Fruit fly (Drosophila melanogaster) whole organism, embryonic: Measurements from ENCODE around the gene Nf1.

ENCODE experiments used
- Abd-B ChIP-seq: fragments of 200-800 bp; sonication (Bioruptor generic); optimal IDR thresholded peaks from 2 replicates; lab custom pipeline; 2018; ENCODE audit warnings: missing biosample characterization, mild to moderate bottlenecking, missing genetic modification characterization, moderate library complexity
- Atf3 ChIP-seq: fragments of 200-800 bp; sonication (Bioruptor generic); optimal IDR thresholded peaks from 3 replicates; lab custom pipeline; 2016; ENCODE audit warnings: missing biosample characterization, missing genetic modification characterization
- C15 ChIP-seq: fragments of 200-800 bp; sonication (Bioruptor generic); IDR thresholded peaks from 3 replicates; pipeline ENCODE4 v1.3.6; 2022; ENCODE audit warnings: missing biosample characterization, missing genetic modification characterization
- CG1024 ChIP-seq: fragments of 200-800 bp; sonication (Bioruptor generic); IDR thresholded peaks from 2 replicates; pipeline ENCODE4 v1.3.6; 2022; ENCODE audit warnings: missing biosample characterization, missing genetic modification characterization
- CG10654 ChIP-seq: fragments of 200-800 bp; sonication (Bioruptor generic); optimal IDR thresholded peaks from 2 replicates; lab custom pipeline; 2016; ENCODE audit warnings: missing biosample characterization, missing genetic modification characterization
- CG11247 ChIP-seq: fragments of 200-800 bp; sonication (Bioruptor generic); IDR thresholded peaks from 2 replicates; pipeline ENCODE4 v1.3.6; 2022; ENCODE audit warnings: missing biosample characterization, missing genetic modification characterization
- CG12219 ChIP-seq: fragments of 200-800 bp; sonication (Bioruptor generic); optimal IDR thresholded peaks from 3 replicates; lab custom pipeline; 2018; ENCODE audit warnings: missing biosample characterization, mild to moderate bottlenecking, missing genetic modification characterization
- CG13775 ChIP-seq: fragments of 200-800 bp; sonication (Bioruptor generic); optimal IDR thresholded peaks from 3 replicates; lab custom pipeline; 2017; ENCODE audit warnings: missing biosample characterization, mild to moderate bottlenecking, missing genetic modification characterization
- CG15479 ChIP-seq: fragments of 200-800 bp; sonication (Bioruptor generic); optimal IDR thresholded peaks from 3 replicates; lab custom pipeline; 2019; ENCODE audit warnings: missing biosample characterization, mild to moderate bottlenecking, missing genetic modification characterization, moderate library complexity
- CG16863 ChIP-seq: fragments of 200-800 bp; sonication (Bioruptor generic); optimal IDR thresholded peaks from 3 replicates; lab custom pipeline; 2016; ENCODE audit warnings: missing biosample characterization, missing genetic modification characterization
- CG17802 ChIP-seq: fragments of 200-800 bp; sonication (Bioruptor generic); optimal IDR thresholded peaks from 2 replicates; lab custom pipeline; 2018; ENCODE audit warnings: missing biosample characterization, mild to moderate bottlenecking, missing genetic modification characterization, moderate library complexity
- CG17912 ChIP-seq: fragments of 200-800 bp; sonication (Bioruptor generic); optimal IDR thresholded peaks from 2 replicates; lab custom pipeline; 2018; ENCODE audit warnings: missing biosample characterization, mild to moderate bottlenecking, missing genetic modification characterization
- CG18599 ChIP-seq: fragments of 200-800 bp; sonication (Bioruptor generic); optimal IDR thresholded peaks from 3 replicates; lab custom pipeline; 2017; ENCODE audit warnings: missing biosample characterization, missing genetic modification characterization, mild to moderate bottlenecking, moderate library complexity, missing genetic modification reagents
- CG2116 ChIP-seq: fragments of 200-800 bp; sonication (Bioruptor generic); optimal IDR thresholded peaks from 3 replicates; lab custom pipeline; 2018; ENCODE audit warnings: missing biosample characterization, mild to moderate bottlenecking, missing genetic modification characterization
- CG2889 ChIP-seq: fragments of 200-800 bp; sonication (Bioruptor generic); IDR thresholded peaks from 3 replicates; pipeline ENCODE4 v1.3.6; 2022; ENCODE audit warnings: missing biosample characterization, missing genetic modification characterization
- CG42726 ChIP-seq: fragments of 200-800 bp; sonication (Bioruptor generic); IDR thresholded peaks from 2 replicates; pipeline ENCODE4 v1.3.6; 2022; ENCODE audit warnings: missing biosample characterization, missing genetic modification characterization; ENCODE audit not compliant: partially characterized antibody
- CG4328 ChIP-seq: fragments of 200-800 bp; sonication (Bioruptor generic); optimal IDR thresholded peaks from 3 replicates; lab custom pipeline; 2017; ENCODE audit warnings: missing biosample characterization, missing genetic modification reagents, missing genetic modification characterization
- CG4424 ChIP-seq: fragments of 200-800 bp; sonication (Bioruptor generic); optimal IDR thresholded peaks from 3 replicates; lab custom pipeline; 2016; ENCODE audit warnings: missing biosample characterization, missing genetic modification characterization
- CG4730 ChIP-seq: fragments of 200-800 bp; sonication (Bioruptor generic); IDR thresholded peaks from 2 replicates; pipeline ENCODE4 v1.3.6; 2022; ENCODE audit warnings: missing biosample characterization, missing genetic modification characterization
- CG7745 ChIP-seq: fragments of 200-800 bp; sonication (Bioruptor generic); optimal IDR thresholded peaks from 2 replicates; lab custom pipeline; 2018; ENCODE audit warnings: missing biosample characterization, mild to moderate bottlenecking, missing genetic modification characterization, moderate library complexity
- CG8924 ChIP-seq: fragments of 200-800 bp; optimal IDR thresholded peaks from 3 replicates; lab custom pipeline; 2019; ENCODE audit warnings: missing biosample characterization, mild to moderate bottlenecking, missing genetic modification characterization, moderate library complexity
- Camta ChIP-seq: fragments of 200-800 bp; sonication (Bioruptor generic); optimal IDR thresholded peaks from 2 replicates; lab custom pipeline; 2016; ENCODE audit warnings: missing biosample characterization, missing genetic modification characterization
- E2f2 ChIP-seq: fragments of 200-800 bp; sonication (Bioruptor generic); IDR thresholded peaks from 2 replicates; pipeline ENCODE4 v1.3.6; 2022; ENCODE audit warnings: missing biosample characterization, missing genetic modification characterization
- Eip74EF ChIP-seq, 2 experiments: fragments of 200-800 bp in 1 of 2; fragments of >200 bp in 1 of 2; sonication (Bioruptor generic) in 1 of 2; optimal IDR thresholded peaks; 2 replicates each; lab custom pipeline; 2017 to 2019; ENCODE audit warnings: missing biosample characterization in 2 of 2, missing genetic modification characterization in 2 of 2, mild to moderate bottlenecking in 1 of 2, moderate library complexity in 1 of 2
- Ets97D ChIP-seq: fragments of 200-800 bp; sonication (Bioruptor generic); optimal IDR thresholded peaks from 3 replicates; lab custom pipeline; 2016; ENCODE audit warnings: missing biosample characterization, missing genetic modification characterization
- HHEX ChIP-seq: fragments of 200-800 bp; sonication (Bioruptor generic); optimal IDR thresholded peaks from 3 replicates; lab custom pipeline; 2017; ENCODE audit warnings: missing biosample characterization, mild to moderate bottlenecking, missing genetic modification characterization, missing genetic modification reagents
- Max ChIP-seq: fragments of 200-800 bp; sonication (Bioruptor generic); optimal IDR thresholded peaks from 2 replicates; lab custom pipeline; 2016; ENCODE audit warnings: missing biosample characterization, mild to moderate bottlenecking, missing genetic modification characterization
- Mes4 ChIP-seq: fragments of 200-800 bp; sonication (Bioruptor generic); optimal IDR thresholded peaks from 2 replicates; lab custom pipeline; 2016; ENCODE audit warnings: missing biosample characterization, missing genetic modification characterization
- NfI ChIP-seq: fragments of 200-800 bp; sonication (Bioruptor generic); optimal IDR thresholded peaks from 3 replicates; lab custom pipeline; 2018; ENCODE audit warnings: missing biosample characterization, mild to moderate bottlenecking, missing genetic modification characterization, moderate library complexity
- Rx ChIP-seq: fragments of 200-800 bp; sonication (Bioruptor generic); IDR thresholded peaks from 2 replicates; pipeline ENCODE4 v1.3.6; 2022; ENCODE audit warnings: missing biosample characterization, missing genetic modification characterization
- Sox100B ChIP-seq: fragments of 200-800 bp; sonication (Bioruptor generic); optimal IDR thresholded peaks from 3 replicates; lab custom pipeline; 2018; ENCODE audit warnings: missing biosample characterization, mild to moderate bottlenecking, missing genetic modification characterization
- Spps ChIP-seq: fragments of 200-800 bp; sonication (Bioruptor generic); optimal IDR thresholded peaks from 2 replicates; lab custom pipeline; 2018; ENCODE audit warnings: missing biosample characterization, mild to moderate bottlenecking, missing genetic modification characterization
- bcd ChIP-seq: fragments of 200-800 bp; sonication (Bioruptor generic); optimal IDR thresholded peaks from 2 replicates; lab custom pipeline; 2017; ENCODE audit warnings: missing biosample characterization, mild to moderate bottlenecking, missing genetic modification characterization
- bowl ChIP-seq: fragments of 200-800 bp; sonication (Bioruptor generic); IDR thresholded peaks from 2 replicates; pipeline ENCODE4 v1.3.6; 2022; ENCODE audit warnings: missing biosample characterization, missing genetic modification characterization
- cg ChIP-seq: fragments of 200-800 bp; sonication (Bioruptor generic); optimal IDR thresholded peaks from 3 replicates; lab custom pipeline; 2019; ENCODE audit warnings: missing biosample characterization, mild to moderate bottlenecking, missing genetic modification characterization, moderate library complexity
- corto ChIP-seq: fragments of 200-800 bp; sonication (Bioruptor generic); optimal IDR thresholded peaks from 2 replicates; lab custom pipeline; 2016; ENCODE audit warnings: missing biosample characterization, mild to moderate bottlenecking, missing genetic modification characterization, moderate library complexity
- croc ChIP-seq: fragments of 200-800 bp; sonication (Bioruptor generic); conservative IDR thresholded peaks from 3 replicates; pipeline ENCODE4 v1.3.6; 2022; ENCODE audit warnings: missing biosample characterization, missing genetic modification characterization
- dmrt11E ChIP-seq: fragments of 200-800 bp; sonication (Bioruptor generic); optimal IDR thresholded peaks from 3 replicates; lab custom pipeline; 2018; ENCODE audit warnings: missing biosample characterization, mild to moderate bottlenecking, missing genetic modification characterization, moderate library complexity
- dpn ChIP-seq, 2 experiments: fragments of 200-800 bp; sonication (Bioruptor generic); optimal IDR thresholded peaks; 3 replicates each; lab custom pipeline; 2016; ENCODE audit warnings: missing biosample characterization in 2 of 2, missing genetic modification characterization in 2 of 2
- dysf ChIP-seq: fragments of 200-800 bp; sonication (Bioruptor generic); IDR thresholded peaks from 3 replicates; pipeline ENCODE4 v1.3.6; 2022; ENCODE audit warnings: missing biosample characterization, missing genetic modification characterization
- h ChIP-seq: fragments of >200 bp; optimal IDR thresholded peaks from 2 replicates; lab custom pipeline; 2017
- pb ChIP-seq: fragments of 200-800 bp; sonication (Bioruptor generic); optimal IDR thresholded peaks from 3 replicates; lab custom pipeline; 2016; ENCODE audit warnings: missing biosample characterization, missing genetic modification characterization
- pnt ChIP-seq: fragments of 200-800 bp; sonication (Bioruptor generic); optimal IDR thresholded peaks from 3 replicates; lab custom pipeline; 2016; ENCODE audit warnings: missing biosample characterization, missing genetic modification characterization
- run ChIP-seq: fragments of 200-800 bp; sonication (Bioruptor generic); optimal IDR thresholded peaks from 3 replicates; lab custom pipeline; 2018; ENCODE audit warnings: missing biosample characterization, mild to moderate bottlenecking, missing genetic modification characterization
- sd ChIP-seq: fragments of 200-800 bp; sonication (Bioruptor generic); optimal IDR thresholded peaks from 3 replicates; lab custom pipeline; 2018; ENCODE audit warnings: missing biosample characterization, mild to moderate bottlenecking, missing genetic modification characterization, moderate library complexity
- sens ChIP-seq: fragments of 200-800 bp; sonication (Bioruptor generic); peaks from one replicate; lab custom pipeline; 2016; ENCODE audit warnings: missing biosample characterization, missing genetic modification characterization
- sisA ChIP-seq: fragments of 200-800 bp; sonication (Bioruptor generic); IDR thresholded peaks from 2 replicates; pipeline ENCODE4 v1.3.6; 2022; ENCODE audit warnings: missing biosample characterization, missing genetic modification characterization
- tup ChIP-seq: fragments of 200-800 bp; sonication (Bioruptor generic); optimal IDR thresholded peaks from 2 replicates; lab custom pipeline; 2016; ENCODE audit warnings: missing biosample characterization, mild to moderate bottlenecking, missing genetic modification characterization, moderate library complexity
- twi ChIP-seq: fragments of 200-800 bp; optimal IDR thresholded peaks from 2 replicates; lab custom pipeline; 2019; ENCODE audit warnings: missing biosample characterization, mild to moderate bottlenecking, missing genetic modification characterization, moderate library complexity
- vvl ChIP-seq: fragments of 200-800 bp; sonication (Bioruptor generic); IDR thresholded peaks from 2 replicates; pipeline ENCODE4 v1.3.6; 2022; ENCODE audit warnings: missing biosample characterization, missing genetic modification characterization

Gene Nf1

DNA sequence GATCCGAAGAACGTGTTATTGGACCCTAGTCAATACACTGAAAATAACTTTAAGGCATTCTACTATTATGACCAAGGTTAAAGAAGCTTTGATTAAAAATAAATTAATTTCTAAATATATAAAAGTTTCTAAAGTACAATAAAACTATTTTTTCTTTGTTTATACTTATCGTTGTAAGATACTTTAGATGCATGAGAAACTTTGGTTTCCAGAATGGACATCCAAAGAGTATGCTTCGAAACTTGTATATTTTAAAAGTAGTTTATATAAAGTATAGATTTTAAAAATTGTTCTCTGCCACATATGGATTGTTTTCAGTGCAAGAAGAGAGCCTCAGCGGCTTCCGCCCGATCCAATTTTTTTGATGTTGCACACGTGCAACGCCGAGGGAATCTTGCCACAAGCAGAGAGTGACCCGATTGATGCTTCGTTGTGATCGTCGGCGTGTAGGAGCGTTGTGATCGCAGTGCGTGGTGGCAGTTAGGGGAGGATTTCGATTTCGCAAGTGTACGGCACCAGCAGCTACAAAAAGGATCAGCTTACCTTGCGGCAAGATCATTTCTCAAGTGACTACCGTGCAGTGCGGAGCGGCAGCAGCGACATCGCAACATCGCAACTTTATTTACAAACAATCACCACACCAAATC, 14.4 kb downstream of the Nf1 start (continued):
- TF ChIP-seq CG2116 (GFP tag; lab: Kevin White, UChicago) = peak; percentile 47
- TF ChIP-seq HHEX (GFP tag; lab: Kevin White, UChicago) = peak; percentile 49
- no peak for TF ChIP-seq Mes4
- no peak for TF ChIP-seq CG2889 (GFP tag; lab: Robert Waterston, UW)
- TF ChIP-seq CG4730 = peak; percentile 42
- peak; percentile 92 for TF ChIP-seq CG13775 (GFP tag; lab: Kevin White, UChicago)
- no peak for TF ChIP-seq h (lab: Kevin White, UChicago)
- TF ChIP-seq Rx (GFP tag; lab: Robert Waterston, UW) = peak; percentile 27; the same call in 1 of the 2 replicates
- peak; percentile 73 for TF ChIP-seq Max (GFP tag; lab: Kevin White, UChicago)
- TF ChIP-seq pb (GFP tag; lab: Kevin White, UChicago) = no peak
- TF ChIP-seq Eip74EF (GFP tag; optimal IDR thresholded peaks at IDR 0.05; lab: Kevin White, UChicago) = peak in 1 of 2 experiments; percentile 68
- TF ChIP-seq CG18599 (GFP tag; lab: Kevin White, UChicago) = peak; percentile 58
- peak; percentile 55 for TF ChIP-seq CG10654 (GFP tag; lab: Kevin White, UChicago)
- TF ChIP-seq sens (GFP tag; lab: Kevin White, UChicago) = peak; percentile 95
- peak; percentile 49 for TF ChIP-seq sisA (GFP tag; lab: Robert Waterston, UW)
- TF ChIP-seq run = peak; percentile 23
- peak; percentile 93 for TF ChIP-seq Spps
- peak; percentile 35 for TF ChIP-seq CG12219 (GFP tag; lab: Kevin White, UChicago)
- TF ChIP-seq dysf = peak; percentile 42; the same call in 1 of the 3 replicates
- TF ChIP-seq CG16863 (GFP tag; lab: Kevin White, UChicago) = no peak
- TF ChIP-seq Sox100B (GFP tag; lab: Kevin White, UChicago) = peak; percentile 89
- peak; percentile 99 for TF ChIP-seq dmrt11E
- peak; percentile 86 for TF ChIP-seq twi (tag; lab: Kevin White, UChicago)
- TF ChIP-seq CG15479 = peak; percentile 4
- TF ChIP-seq Abd-B (GFP tag; lab: Kevin White, UChicago) = peak; percentile 80
- TF ChIP-seq NfI = peak; percentile 54
- peak; percentile 50 for TF ChIP-seq E2f2 (GFP tag; lab: Robert Waterston, UW)
- peak; percentile 31 for TF ChIP-seq CG17802
- peak; percentile 95 for TF ChIP-seq CG8924 (tag; lab: Kevin White, UChicago)
- TF ChIP-seq CG4424 (GFP tag; lab: Kevin White, UChicago) = peak; percentile 83
- TF ChIP-seq CG42726 (GFP tag; lab: Robert Waterston, UW) = no peak
- TF ChIP-seq cg (GFP tag; lab: Kevin White, UChicago) = no peak
- peak; percentile 90 for TF ChIP-seq croc (GFP tag; lab: Robert Waterston, UW)
- TF ChIP-seq Camta (GFP tag; lab: Kevin White, UChicago) = peak; percentile 17
- no peak for TF ChIP-seq CG11247 (GFP tag; lab: Robert Waterston, UW)
- TF ChIP-seq Ets97D (GFP tag; lab: Kevin White, UChicago) = no peak
- TF ChIP-seq corto (GFP tag; lab: Kevin White, UChicago) = peak; percentile 79
- no peak for TF ChIP-seq pnt (GFP tag; lab: Kevin White, UChicago)
- TF ChIP-seq tup (GFP tag; lab: Kevin White, UChicago) = peak; percentile 26
- TF ChIP-seq vvl (GFP tag; lab: Robert Waterston, UW) = peak; percentile 70; the same call in 1 of the 2 replicates
- peak; percentile 77 for TF ChIP-seq bcd (GFP tag; lab: Kevin White, UChicago)
- TF ChIP-seq CG4328 = no peak
- no peak for TF ChIP-seq CG17912 (GFP tag; lab: Kevin White, UChicago)
- no peak for TF ChIP-seq bowl
- TF ChIP-seq CG7745 = peak; percentile 79
- TF ChIP-seq sd (tag; lab: Kevin White, UChicago) = no peak
- TF ChIP-seq CG1024 = peak; percentile 10; the same call in 1 of the 2 replicates
- TF ChIP-seq C15 (GFP tag; lab: Robert Waterston, UW) = no peak
- peak in 1 of 2 experiments; percentile 47 for TF ChIP-seq dpn (GFP tag; optimal IDR thresholded peaks at IDR 0.05; lab: Kevin White, UChicago)
- peak; percentile 50 for TF ChIP-seq Atf3 (GFP tag; lab: Kevin White, UChicago)
